Worm (Caenorhabditis elegans) whole organism, L3 larva: Measurements from ENCODE around the gene srd-43.
A peak's percentile ranks its signal among the peaks of the same experiment; 100 is the strongest.

Experiments used
- ZK546.5 ChIP-seq: sonication (generic microtip); optimal IDR thresholded peaks from 2 replicates; lab custom pipeline; 2017; ENCODE audit warnings: missing biosample characterization, missing genetic modification characterization
- aly-2 ChIP-seq: fragments of 150-350 bp; optimal IDR thresholded peaks from 2 replicates; lab custom pipeline; 2014; ENCODE audit warnings: missing biosample characterization, missing genetic modification characterization
- ama-1 ChIP-seq: fragments of 150-350 bp; optimal IDR thresholded peaks from 2 replicates; lab custom pipeline; 2018
- ceh-16 ChIP-seq: sonication (generic microtip); optimal IDR thresholded peaks from 2 replicates; lab custom pipeline; 2017; ENCODE audit warnings: missing biosample characterization, missing genetic modification characterization
- ceh-28 ChIP-seq: fragments of 150-350 bp; optimal IDR thresholded peaks from 2 replicates; lab custom pipeline; 2014; ENCODE audit warnings: missing biosample characterization, missing genetic modification reagents, missing genetic modification characterization
- ceh-82 ChIP-seq: fragments of 150-350 bp; optimal IDR thresholded peaks from 2 replicates; lab custom pipeline; 2014; ENCODE audit warnings: missing biosample characterization, missing genetic modification characterization
- ceh-9 ChIP-seq: sonication (generic microtip); optimal IDR thresholded peaks from 2 replicates; lab custom pipeline; 2018; ENCODE audit warnings: missing biosample characterization, missing genetic modification characterization
- egl-27 ChIP-seq: sonication (generic microtip); optimal IDR thresholded peaks from 4 replicates; lab custom pipeline; 2017; ENCODE audit warnings: missing biosample characterization, missing genetic modification reagents, missing genetic modification characterization
- egl-5 ChIP-seq: fragments of 150-350 bp; optimal IDR thresholded peaks from 2 replicates; lab custom pipeline; 2017; ENCODE audit warnings: missing biosample characterization, missing genetic modification reagents, missing genetic modification characterization, inconsistent platforms
- elt-2 ChIP-seq: sonication (generic microtip); optimal IDR thresholded peaks from 2 replicates; lab custom pipeline; 2016; ENCODE audit warnings: missing genetic modification reagents, mild to moderate bottlenecking, missing genetic modification characterization, missing compliant biosample characterization
- elt-3 ChIP-seq, 3 experiments: fragments of 150-350 bp in 1 of 3; sonication (generic microtip) in 2 of 3; optimal IDR thresholded peaks; 2 replicates in 2 of 3; 4 replicates in 1 of 3; lab custom pipeline; 2014 to 2017; ENCODE audit warnings: missing biosample characterization in 3 of 3, missing genetic modification characterization in 3 of 3
- eor-1 ChIP-seq, 2 experiments: fragments of 150-350 bp; optimal IDR thresholded peaks; 2 replicates each; lab custom pipeline; 2014 to 2018; ENCODE audit warnings: missing biosample characterization in 2 of 2, missing genetic modification characterization in 2 of 2
- fkh-10 ChIP-seq: sonication (generic microtip); optimal IDR thresholded peaks from 2 replicates; lab custom pipeline; 2017; ENCODE audit warnings: missing biosample characterization, missing genetic modification reagents, missing genetic modification characterization
- fos-1 ChIP-seq: fragments of 150-350 bp; optimal IDR thresholded peaks from 2 replicates; lab custom pipeline; 2014; ENCODE audit warnings: missing biosample characterization, missing genetic modification characterization
- hmg-11 ChIP-seq: sonication (generic microtip); optimal IDR thresholded peaks from 2 replicates; lab custom pipeline; 2016; ENCODE audit warnings: missing genetic modification characterization, missing compliant biosample characterization
- jun-1 ChIP-seq: fragments of 150-350 bp; optimal IDR thresholded peaks from 2 replicates; lab custom pipeline; 2014; ENCODE audit warnings: missing biosample characterization, missing genetic modification reagents, missing genetic modification characterization
- lin-15B ChIP-seq: fragments of 150-350 bp; optimal IDR thresholded peaks from 2 replicates; lab custom pipeline; 2014; ENCODE audit warnings: missing biosample characterization, missing genetic modification characterization
- lin-39 ChIP-seq: fragments of 150-350 bp; optimal IDR thresholded peaks from 2 replicates; lab custom pipeline; 2018; ENCODE audit warnings: missing biosample characterization, missing genetic modification reagents, missing genetic modification characterization
- lsy-12 ChIP-seq: sonication (generic microtip); optimal IDR thresholded peaks from 2 replicates; lab custom pipeline; 2016; ENCODE audit warnings: mild to moderate bottlenecking, missing genetic modification characterization, missing compliant biosample characterization
- mdl-1 ChIP-seq: fragments of 150-350 bp; optimal IDR thresholded peaks from 2 replicates; lab custom pipeline; 2014; ENCODE audit warnings: missing biosample characterization, missing genetic modification characterization
- mml-1 ChIP-seq: fragments of 150-350 bp; sonication (generic microtip); optimal IDR thresholded peaks from 3 replicates; lab custom pipeline; 2014; ENCODE audit warnings: missing biosample characterization, missing genetic modification characterization
- nfya-1 ChIP-seq: sonication (generic microtip); optimal IDR thresholded peaks from 2 replicates; lab custom pipeline; 2017; ENCODE audit warnings: missing genetic modification characterization, mild to moderate bottlenecking, missing compliant biosample characterization, antibody characterized with exemption, moderate library complexity; ENCODE audit not compliant: insufficient read depth
- nhr-11 ChIP-seq: fragments of 150-350 bp; optimal IDR thresholded peaks from 2 replicates; lab custom pipeline; 2014; ENCODE audit warnings: missing biosample characterization, missing genetic modification characterization
- nhr-23 ChIP-seq: fragments of 150-350 bp; optimal IDR thresholded peaks from 2 replicates; lab custom pipeline; 2014; ENCODE audit warnings: missing biosample characterization, missing genetic modification reagents, missing genetic modification characterization
- nhr-237 ChIP-seq: fragments of 150-350 bp; optimal IDR thresholded peaks from 2 replicates; lab custom pipeline; 2014; ENCODE audit warnings: missing biosample characterization, missing genetic modification characterization
- nhr-25 ChIP-seq: sonication (generic microtip); optimal IDR thresholded peaks from 2 replicates; lab custom pipeline; 2017; ENCODE audit warnings: missing biosample characterization, missing genetic modification characterization
- nhr-43 ChIP-seq: sonication (generic microtip); optimal IDR thresholded peaks from 2 replicates; lab custom pipeline; 2016; ENCODE audit warnings: mild to moderate bottlenecking, missing genetic modification characterization, missing compliant biosample characterization; ENCODE audit not compliant: poor library complexity, severe bottlenecking
- nhr-67 ChIP-seq: fragments of 150-350 bp; optimal IDR thresholded peaks from 2 replicates; lab custom pipeline; 2014; ENCODE audit warnings: missing biosample characterization, missing genetic modification characterization
- nhr-76 ChIP-seq: fragments of 150-350 bp; sonication (generic microtip); optimal IDR thresholded peaks from 5 replicates; lab custom pipeline; 2014; ENCODE audit warnings: missing biosample characterization, missing genetic modification characterization
- nhr-77 ChIP-seq: fragments of 150-350 bp; optimal IDR thresholded peaks from 2 replicates; lab custom pipeline; 2014; ENCODE audit warnings: missing biosample characterization, missing genetic modification characterization
- pha-4 ChIP-seq: fragments of 150-350 bp; optimal IDR thresholded peaks from 2 replicates; lab custom pipeline; 2014; ENCODE audit warnings: missing biosample characterization, missing genetic modification reagents, missing genetic modification characterization
- pqm-1 ChIP-seq: fragments of 150-350 bp; optimal IDR thresholded peaks from 2 replicates; lab custom pipeline; 2017; ENCODE audit warnings: missing biosample characterization, missing genetic modification characterization, inconsistent platforms
- sea-2 ChIP-seq: fragments of 150-350 bp; sonication (generic microtip); optimal IDR thresholded peaks from 4 replicates; lab custom pipeline; 2014; ENCODE audit warnings: missing biosample characterization, missing genetic modification reagents, missing genetic modification characterization
- tbx-2 ChIP-seq: sonication (generic microtip); optimal IDR thresholded peaks from 2 replicates; lab custom pipeline; 2016; ENCODE audit warnings: mild to moderate bottlenecking, missing genetic modification characterization, missing compliant biosample characterization
- unc-39 ChIP-seq: sonication (generic microtip); optimal IDR thresholded peaks from 4 replicates; lab custom pipeline; 2017; ENCODE audit warnings: missing biosample characterization, missing genetic modification characterization
- unc-62 ChIP-seq: fragments of 150-350 bp; sonication (generic microtip); optimal IDR thresholded peaks from 4 replicates; lab custom pipeline; 2014; ENCODE audit warnings: missing biosample characterization, missing genetic modification reagents, missing genetic modification characterization
- zag-1 ChIP-seq: fragments of 150-350 bp; optimal IDR thresholded peaks from 2 replicates; lab custom pipeline; 2014; ENCODE audit warnings: missing biosample characterization, missing genetic modification characterization
- ztf-4 ChIP-seq: fragments of 150-350 bp; optimal IDR thresholded peaks from 2 replicates; lab custom pipeline; 2014; ENCODE audit warnings: missing biosample characterization, missing genetic modification characterization

srd-43 gene

ce11 chrX:13305779-13306178 lies at the start of gene srd-43:
Gene srd-43, minus strand, starts transcription at chrX:13305844.
- no peak for TF ChIP-seq ztf-4 (tag; lab: Kevin White, UChicago)
- no peak for TF ChIP-seq aly-2 (tag; lab: Kevin White, UChicago)
- no peak for TF ChIP-seq eor-1 (tag; optimal IDR thresholded peaks at IDR 0.05; lab: Kevin White, UChicago)
- no peak for TF ChIP-seq lin-15B (tag; lab: Kevin White, UChicago)
- no peak for TF ChIP-seq nhr-67 (tag; lab: Kevin White, UChicago)
- TF ChIP-seq nhr-43 (tag; lab: Kevin White, UChicago), result no peak
- TF ChIP-seq nhr-237, result no peak
- TF ChIP-seq egl-5 (tag; lab: Kevin White, UChicago), result no peak
- TF ChIP-seq ceh-82, result no peak
- no peak for TF ChIP-seq ceh-16 (tag; lab: Kevin White, UChicago)
- TF ChIP-seq pqm-1 (tag; lab: Kevin White, UChicago), result no peak
- TF ChIP-seq ceh-28 (tag; lab: Kevin White, UChicago), result no peak
- no peak for TF ChIP-seq jun-1 (tag; lab: Kevin White, UChicago)
- TF ChIP-seq ceh-9 (tag; lab: Kevin White, UChicago), result no peak
- no peak for TF ChIP-seq mdl-1
- TF ChIP-seq fkh-10, result no peak
- no peak for TF ChIP-seq ama-1 (lab: Kevin White, UChicago)
- TF ChIP-seq unc-62 (GFP tag; lab: Kevin White, UChicago), result no peak
- TF ChIP-seq fos-1 (tag; lab: Kevin White, UChicago), result no peak
- TF ChIP-seq, all 47 proteins: peak for 0

DNA sequence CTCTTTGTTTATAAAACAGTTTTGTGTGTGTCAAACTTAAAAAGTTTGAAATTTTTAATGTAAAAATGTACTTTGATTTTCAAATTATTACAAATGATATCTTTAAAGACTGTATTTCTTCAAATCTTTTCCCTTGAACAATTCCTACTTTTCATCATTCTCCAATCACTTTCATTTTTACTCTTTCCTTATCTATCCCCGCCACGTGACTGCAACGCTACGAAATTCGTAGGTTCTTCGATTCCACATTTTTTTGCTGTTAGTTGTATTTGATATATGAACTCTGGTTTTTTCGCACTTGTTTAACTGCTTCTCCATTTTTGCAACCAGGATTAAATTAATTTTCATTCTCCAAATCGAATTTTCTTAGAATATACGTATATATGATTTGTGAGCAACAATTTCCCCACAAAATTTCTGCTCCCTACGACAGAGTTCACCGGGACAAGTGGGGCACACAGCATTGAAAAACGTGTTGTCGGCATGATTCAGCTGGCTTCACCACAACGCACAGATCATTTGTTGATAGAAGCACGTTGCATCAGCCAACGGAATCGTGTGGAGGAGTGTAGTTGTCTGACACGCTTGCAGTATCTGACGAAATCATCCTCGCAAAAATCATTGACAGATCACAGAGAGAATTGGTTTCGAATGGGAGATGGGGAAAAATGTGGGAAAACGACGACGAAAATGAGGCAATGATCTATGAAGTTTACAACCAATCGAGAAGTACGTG lies 49.2 kb upstream of the srd-43 start:
- TF ChIP-seq elt-2 (tag; lab: Kevin White, UChicago), result peak; percentile 73
- peak; percentile 84 for TF ChIP-seq nhr-43 (tag; lab: Kevin White, UChicago)
- TF ChIP-seq nfya-1 (tag; lab: Kevin White, UChicago), result peak; percentile 39
- peak; percentile 73 for TF ChIP-seq ama-1 (lab: Kevin White, UChicago)
- no peak for TF ChIP-seq aly-2 (tag; lab: Kevin White, UChicago)
- TF ChIP-seq nhr-11 (tag; lab: Kevin White, UChicago), result peak; percentile 85
- TF ChIP-seq nhr-23 (tag; lab: Kevin White, UChicago), result peak; percentile 46
- peak; percentile 17 for TF ChIP-seq tbx-2 (tag; lab: Kevin White, UChicago)
- TF ChIP-seq pqm-1 (tag; lab: Kevin White, UChicago), result no peak
- TF ChIP-seq jun-1 (tag; lab: Kevin White, UChicago), result peak; percentile 20
- peak; percentile 51 for TF ChIP-seq egl-27
- peak; percentile 27 for TF ChIP-seq nhr-76 (tag; lab: Kevin White, UChicago)
- TF ChIP-seq lsy-12 (tag; lab: Kevin White, UChicago), result no peak
- TF ChIP-seq egl-5 (tag; lab: Kevin White, UChicago), result peak; percentile 33
- TF ChIP-seq, all 47 proteins: peak for 11

ce11 chrX:13353530-13353929 lies 47.9 kb upstream of the srd-43 start:
- TF ChIP-seq lsy-12 (tag; lab: Kevin White, UChicago) (peak; percentile 67), nfya-1 (tag; lab: Kevin White, UChicago) (peak; percentile 39), nhr-43 (tag; lab: Kevin White, UChicago) (peak; percentile 96), fos-1 (tag; lab: Kevin White, UChicago) (peak; percentile 40), mml-1 (tag; lab: Kevin White, UChicago) (peak; percentile 85), nhr-76 (tag; lab: Kevin White, UChicago) (peak; percentile 49), nhr-67 (tag; lab: Kevin White, UChicago) (no peak), unc-39 (no peak), nhr-25 (tag; lab: Kevin White, UChicago) (peak; percentile 82), elt-2 (tag; lab: Kevin White, UChicago) (peak; percentile 82), jun-1 (tag; lab: Kevin White, UChicago) (peak; percentile 93), elt-3 (tag; optimal IDR thresholded peaks at IDR 0.05; lab: Kevin White, UChicago) (peak in 1 of 3 experiments; percentile 26), egl-5 (tag; lab: Kevin White, UChicago) (peak; percentile 43), pha-4 (peak; percentile 75), nhr-77 (tag; lab: Kevin White, UChicago) (no peak), egl-27 (peak; percentile 13), pqm-1 (tag; lab: Kevin White, UChicago) (peak; percentile 84), nhr-23 (tag; lab: Kevin White, UChicago) (peak; percentile 89), fkh-10 (no peak), hmg-11 (tag; lab: Kevin White, UChicago) (no peak), unc-62 (GFP tag; lab: Kevin White, UChicago) (no peak), lin-39 (tag; lab: Kevin White, UChicago) (peak; percentile 43), ceh-28 (tag; lab: Kevin White, UChicago) (peak; percentile 6), ama-1 (lab: Kevin White, UChicago) (peak; percentile 32), mdl-1 (peak; percentile 33), tbx-2 (tag; lab: Kevin White, UChicago) (peak; percentile 44), nhr-11 (tag; lab: Kevin White, UChicago) (peak; percentile 52), ZK546.5 (tag; lab: Kevin White, UChicago) (no peak), sea-2 (no peak), zag-1 (no peak)
